Worm (Caenorhabditis elegans) whole organism, L2 larva: ENCODE results near the gene pqn-65.

Experiments
- aly-2 ChIP-seq: fragments of 150-350 bp; optimal IDR thresholded peaks from 2 replicates; lab custom pipeline; 2014; ENCODE audit warnings: missing biosample characterization, missing genetic modification characterization
- ama-1 ChIP-seq: fragments of 150-350 bp; optimal IDR thresholded peaks from 2 replicates; lab custom pipeline; 2018; ENCODE audit warnings: inconsistent platforms
- elt-1 ChIP-seq: fragments of 150-350 bp; optimal IDR thresholded peaks from 2 replicates; lab custom pipeline; 2014; ENCODE audit warnings: missing biosample characterization, missing genetic modification characterization

- TF ChIP-seq ama-1 (lab: Kevin White, UChicago) (no peak), aly-2 (no peak), elt-1 (tag; lab: Kevin White, UChicago) (no peak)
Measured at ce11 chrX:4607300-4607699, 12.1 kb downstream of the pqn-65 start.
